Worm (Caenorhabditis elegans) whole organism, young adult: ENCODE data around the gene B0310.1.
A peak's percentile ranks its signal among the peaks of the same experiment; 100 is the strongest.

Source experiments
- C17E4.6 ChIP-seq: fragments of 200-800 bp; sonication (Bioruptor generic); IDR thresholded peaks from 2 replicates; pipeline ENCODE4 v1.3.6; 2022; ENCODE audit warnings: missing genetic modification reagents, missing genetic modification characterization, missing compliant biosample characterization
- F23B12.7 ChIP-seq: sonication (generic microtip); optimal IDR thresholded peaks from 2 replicates; lab custom pipeline; 2017; ENCODE audit warnings: missing genetic modification characterization, mild to moderate bottlenecking, missing compliant biosample characterization, antibody characterized with exemption, moderate library complexity; ENCODE audit not compliant: insufficient read depth
- F37B4.10 ChIP-seq: fragments of 200-800 bp; sonication (Bioruptor generic); IDR thresholded peaks from 2 replicates; pipeline ENCODE4 v1.3.6; 2022; ENCODE audit warnings: missing genetic modification characterization, missing compliant biosample characterization
- F52B5.7 ChIP-seq: sonication (generic microtip); optimal IDR thresholded peaks from 2 replicates; lab custom pipeline; 2016; ENCODE audit warnings: mild to moderate bottlenecking, missing genetic modification characterization, missing compliant biosample characterization
- F57A8.1 ChIP-seq: fragments of 200-800 bp; sonication (Bioruptor generic); optimal IDR thresholded peaks from 2 replicates; lab custom pipeline; 2018; ENCODE audit warnings: mild to moderate bottlenecking, missing genetic modification characterization, moderate library complexity, missing compliant biosample characterization
- F57C9.4 ChIP-seq: sonication (generic microtip); optimal IDR thresholded peaks from 2 replicates; lab custom pipeline; 2017; ENCODE audit warnings: mild to moderate bottlenecking, missing genetic modification characterization, missing compliant biosample characterization
- T26A5.8 ChIP-seq: sonication (generic microtip); optimal IDR thresholded peaks from 2 replicates; lab custom pipeline; 2016; ENCODE audit warnings: missing genetic modification characterization, missing compliant biosample characterization
- ZK185.1 ChIP-seq: sonication (generic microtip); optimal IDR thresholded peaks from 2 replicates; lab custom pipeline; 2016; ENCODE audit warnings: mild to moderate bottlenecking, missing genetic modification characterization, missing compliant biosample characterization; ENCODE audit not compliant: poor library complexity, severe bottlenecking
- akir-1 ChIP-seq: fragments of 200-800 bp; sonication (Bioruptor generic); optimal IDR thresholded peaks from 2 replicates; lab custom pipeline; 2018; ENCODE audit warnings: mild to moderate bottlenecking, missing genetic modification characterization, moderate library complexity, missing compliant biosample characterization
- aptf-2 ChIP-seq: fragments of 200-800 bp; sonication (Bioruptor generic); conservative IDR thresholded peaks from 2 replicates; pipeline ENCODE4 v1.3.6; 2022; ENCODE audit warnings: missing genetic modification reagents, missing genetic modification characterization, missing compliant biosample characterization
- atf-7 ChIP-seq: sonication (generic microtip); optimal IDR thresholded peaks from 2 replicates; lab custom pipeline; 2017; ENCODE audit warnings: mild to moderate bottlenecking, missing genetic modification characterization, missing compliant biosample characterization
- attf-5 ChIP-seq: fragments of 200-800 bp; sonication (Bioruptor generic); optimal IDR thresholded peaks from 2 replicates; lab custom pipeline; 2018; ENCODE audit warnings: mild to moderate bottlenecking, missing genetic modification characterization, missing compliant biosample characterization
- attf-6 ChIP-seq: fragments of 200-800 bp; sonication (Bioruptor generic); IDR thresholded peaks from 2 replicates; pipeline ENCODE4 v1.3.6; 2022; ENCODE audit warnings: missing genetic modification reagents, missing genetic modification characterization, missing compliant biosample characterization
- bed-2 ChIP-seq: fragments of 200-800 bp; sonication (Bioruptor generic); IDR thresholded peaks from 2 replicates; pipeline ENCODE4 v1.3.6; 2022; ENCODE audit warnings: missing genetic modification reagents, missing genetic modification characterization, missing compliant biosample characterization
- ceh-58 ChIP-seq: fragments of 200-800 bp; sonication (Bioruptor generic); IDR thresholded peaks from 2 replicates; pipeline ENCODE4 v1.3.6; 2022; ENCODE audit warnings: missing genetic modification characterization, missing compliant biosample characterization
- chd-7 ChIP-seq: sonication (generic microtip); optimal IDR thresholded peaks from 2 replicates; lab custom pipeline; 2016; ENCODE audit warnings: mild to moderate bottlenecking, missing genetic modification characterization, moderate library complexity, missing compliant biosample characterization
- die-1 ChIP-seq: sonication (generic microtip); optimal IDR thresholded peaks from 2 replicates; lab custom pipeline; 2016; ENCODE audit warnings: missing genotype, mild to moderate bottlenecking, missing genetic modification characterization, missing compliant biosample characterization
- dox-1 ChIP-seq: fragments of 200-800 bp; sonication (Bioruptor generic); IDR thresholded peaks from 2 replicates; pipeline ENCODE4 v1.3.6; 2022; ENCODE audit warnings: missing genetic modification reagents, missing genetic modification characterization, missing compliant biosample characterization
- dpff-1 ChIP-seq: sonication (generic microtip); optimal IDR thresholded peaks from 2 replicates; lab custom pipeline; 2017; ENCODE audit warnings: mild to moderate bottlenecking, missing genetic modification characterization, missing compliant biosample characterization
- efl-1 ChIP-seq: fragments of 150-350 bp; optimal IDR thresholded peaks from 2 replicates; lab custom pipeline; 2014; ENCODE audit warnings: missing biosample characterization, missing genetic modification reagents, missing genetic modification characterization
- ets-4 ChIP-seq: fragments of 200-800 bp; sonication (Bioruptor generic); optimal IDR thresholded peaks from 2 replicates; lab custom pipeline; 2018; ENCODE audit warnings: mild to moderate bottlenecking, missing genetic modification characterization, missing compliant biosample characterization
- him-1 ChIP-seq: sonication (generic microtip); optimal IDR thresholded peaks from 2 replicates; lab custom pipeline; 2016; ENCODE audit warnings: missing genotype, missing genetic modification reagents, missing genetic modification characterization, missing compliant biosample characterization
- hmg-1.2 ChIP-seq: fragments of 200-800 bp; sonication (Bioruptor generic); IDR thresholded peaks from 2 replicates; pipeline ENCODE4 v1.3.6; 2022; ENCODE audit warnings: missing genetic modification reagents, missing genetic modification characterization, missing compliant biosample characterization
- hrde-1 ChIP-seq: sonication (generic microtip); optimal IDR thresholded peaks from 2 replicates; lab custom pipeline; 2016; ENCODE audit warnings: missing genetic modification characterization, mild to moderate bottlenecking, missing compliant biosample characterization, moderate library complexity, missing genotype, missing genetic modification reagents, borderline replicate concordance
- let-526 ChIP-seq: fragments of 200-800 bp; sonication (Bioruptor generic); IDR thresholded peaks from 2 replicates; pipeline ENCODE4 v1.3.6; 2022; ENCODE audit warnings: missing genetic modification reagents, missing genetic modification characterization, missing compliant biosample characterization
- lsl-1 ChIP-seq: fragments of 200-800 bp; sonication (Bioruptor generic); optimal IDR thresholded peaks from 2 replicates; lab custom pipeline; 2018; ENCODE audit warnings: mild to moderate bottlenecking, missing genetic modification characterization, moderate library complexity, missing compliant biosample characterization
- madf-10 ChIP-seq: sonication (generic microtip); optimal IDR thresholded peaks from 2 replicates; lab custom pipeline; 2016; ENCODE audit warnings: mild to moderate bottlenecking, missing genetic modification characterization, missing compliant biosample characterization
- madf-6 ChIP-seq: fragments of 200-800 bp; sonication (Bioruptor generic); IDR thresholded peaks from 2 replicates; pipeline ENCODE4 v1.3.6; 2022; ENCODE audit warnings: missing genetic modification reagents, missing genetic modification characterization, missing compliant biosample characterization
- mes-4 ChIP-seq: sonication (generic microtip); optimal IDR thresholded peaks from 2 replicates; lab custom pipeline; 2016; ENCODE audit warnings: missing genotype, missing genetic modification characterization, missing compliant biosample characterization
- nhr-27 ChIP-seq: fragments of 200-800 bp; sonication (Bioruptor generic); optimal IDR thresholded peaks from 2 replicates; lab custom pipeline; 2018; ENCODE audit warnings: mild to moderate bottlenecking, missing genetic modification characterization, moderate library complexity, missing compliant biosample characterization
- nhr-90 ChIP-seq: sonication (generic microtip); optimal IDR thresholded peaks from 2 replicates; lab custom pipeline; 2016; ENCODE audit warnings: missing genotype, mild to moderate bottlenecking, missing genetic modification characterization, missing compliant biosample characterization
- pbrm-1 ChIP-seq: fragments of 200-800 bp; sonication (Bioruptor generic); IDR thresholded peaks from 2 replicates; pipeline ENCODE4 v1.3.6; 2022; ENCODE audit warnings: missing genetic modification reagents, missing genetic modification characterization, missing compliant biosample characterization
- snpc-4 ChIP-seq, 5 experiments: fragments of 150-350 bp in 1 of 5; sonication (generic microtip) in 4 of 5; optimal IDR thresholded peaks; 2 replicates each; lab custom pipeline; 2014 to 2018; ENCODE audit warnings: missing genetic modification characterization in 5 of 5, missing biosample characterization in 3 of 5, antibody characterized with exemption in 2 of 5, mild to moderate bottlenecking in 2 of 5, missing compliant biosample characterization in 2 of 5, missing genotype in 2 of 5, moderate library complexity in 2 of 5, missing genetic modification reagents in 1 of 5
- ztf-18 ChIP-seq: sonication (generic microtip); optimal IDR thresholded peaks from 2 replicates; lab custom pipeline; 2016; ENCODE audit warnings: missing genotype, mild to moderate bottlenecking, missing genetic modification characterization, missing compliant biosample characterization

The B0310.1 gene

ce11 chrX:496795-497194 lies 3.8 kb downstream of the B0310.1 start:
- no peak for TF ChIP-seq snpc-4 (GFP tag; optimal IDR thresholded peaks at IDR 0.05; lab: Kevin White, UChicago)
- peak in 2 of 4 experiments; percentile 61 to 78 for TF ChIP-seq snpc-4 (tag; optimal IDR thresholded peaks at IDR 0.05; lab: Kevin White, UChicago)
- TF ChIP-seq nhr-90 (tag; lab: Kevin White, UChicago): no peak
- no peak for TF ChIP-seq chd-7
- TF ChIP-seq F23B12.7 (tag; lab: Kevin White, UChicago): no peak
- TF ChIP-seq F57C9.4 (tag; lab: Kevin White, UChicago): no peak
- TF ChIP-seq efl-1 (GFP tag; lab: Kevin White, UChicago): no peak
- TF ChIP-seq hmg-1.2 (GFP tag; lab: Robert Waterston, UW): peak; percentile 22; the same call in 1 of the 2 replicates
- no peak for TF ChIP-seq ceh-58 (GFP tag; lab: Robert Waterston, UW)
- no peak for TF ChIP-seq lsl-1 (GFP tag; lab: Kevin White, UChicago)
- no peak for TF ChIP-seq hrde-1 (tag; lab: Kevin White, UChicago)
- TF ChIP-seq mes-4 (tag; lab: Kevin White, UChicago): no peak
- TF ChIP-seq let-526 (GFP tag; lab: Robert Waterston, UW): no peak
- no peak for TF ChIP-seq him-1 (tag; lab: Kevin White, UChicago)
- no peak for TF ChIP-seq ets-4 (GFP tag; lab: Kevin White, UChicago)
- TF ChIP-seq die-1 (tag; lab: Kevin White, UChicago): no peak

- no peak for TF ChIP-seq pbrm-1
- no peak for TF ChIP-seq aptf-2 (GFP tag; lab: Robert Waterston, UW)
- TF ChIP-seq nhr-27: no peak
- TF ChIP-seq dox-1 (GFP tag; lab: Robert Waterston, UW): no peak
- no peak for TF ChIP-seq F52B5.7 (tag; lab: Kevin White, UChicago)
Observed at ce11 chrX:498640-499039, 5.6 kb downstream of the B0310.1 start.

DNA sequence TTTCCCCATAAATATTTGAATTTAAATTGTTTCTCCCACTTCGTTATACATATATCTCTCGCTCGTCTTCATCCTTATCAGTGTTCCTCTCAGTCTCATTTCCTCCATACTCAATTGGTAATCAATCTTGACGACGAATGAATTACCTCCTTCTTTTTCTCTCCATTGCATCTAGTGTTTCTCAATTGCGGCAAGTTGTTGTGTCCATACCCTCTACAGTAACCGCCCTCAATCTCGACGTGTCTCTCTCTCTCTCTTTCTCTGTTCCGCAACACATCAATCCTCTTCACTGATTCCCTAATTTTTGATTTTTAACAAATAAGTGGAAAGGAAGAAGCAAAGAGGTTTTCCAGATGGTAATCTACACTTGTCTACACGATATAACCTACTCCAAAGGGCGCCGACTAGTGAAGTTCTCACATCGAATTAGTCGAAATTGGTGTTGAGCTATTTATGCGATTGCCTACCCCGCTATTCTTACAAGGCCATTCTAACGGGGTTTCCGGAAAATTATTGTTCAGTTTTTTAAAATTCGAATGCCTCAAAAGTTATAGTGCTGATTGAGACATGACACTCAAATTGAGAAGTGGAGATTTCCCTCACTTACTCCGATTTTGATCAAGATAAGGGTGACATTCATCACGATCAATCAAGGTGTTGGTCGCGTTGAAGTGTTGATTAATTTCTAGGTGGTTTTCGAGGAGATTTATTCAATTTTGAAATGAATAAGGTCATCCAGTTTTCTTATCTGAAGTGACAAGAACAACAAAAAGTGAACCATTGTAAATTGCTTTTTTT lies 11.2 kb downstream of the B0310.1 start:
- TF ChIP-seq F37B4.10 (GFP tag; lab: Robert Waterston, UW): no peak
- no peak for TF ChIP-seq T26A5.8
- TF ChIP-seq dox-1 (GFP tag; lab: Robert Waterston, UW): no peak
- TF ChIP-seq bed-2 (GFP tag; lab: Robert Waterston, UW): no peak
- no peak for TF ChIP-seq snpc-4 (GFP tag; optimal IDR thresholded peaks at IDR 0.05; lab: Kevin White, UChicago)
- TF ChIP-seq snpc-4 (tag; optimal IDR thresholded peaks at IDR 0.05; lab: Kevin White, UChicago): no peak
- no peak for TF ChIP-seq ztf-18 (tag; lab: Kevin White, UChicago)
- TF ChIP-seq dpff-1 (tag; lab: Kevin White, UChicago): no peak
- TF ChIP-seq F57A8.1 (GFP tag; lab: Kevin White, UChicago): no peak
- TF ChIP-seq akir-1 (GFP tag; lab: Kevin White, UChicago): no peak
- no peak for TF ChIP-seq attf-5 (GFP tag; lab: Kevin White, UChicago)
- no peak for TF ChIP-seq attf-6 (GFP tag; lab: Robert Waterston, UW)
- TF ChIP-seq madf-10 (tag; lab: Kevin White, UChicago): no peak
- no peak for TF ChIP-seq atf-7 (tag; lab: Kevin White, UChicago)

ce11 chrX:505014-505413 lies 12.0 kb downstream of the B0310.1 start:
- TF ChIP-seq C17E4.6 (GFP tag; lab: Robert Waterston, UW): no peak
- TF ChIP-seq ZK185.1 (tag; lab: Kevin White, UChicago): no peak
- TF ChIP-seq T26A5.8: no peak
- TF ChIP-seq madf-6 (GFP tag; lab: Robert Waterston, UW): no peak
